Worm (Caenorhabditis elegans) whole organism, L3 larva: ENCODE measurements around the gene qns-1.

Source experiments
- R02D3.7 ChIP-seq: fragments of 150-350 bp; optimal IDR thresholded peaks from 2 replicates; lab custom pipeline; 2014; ENCODE audit warnings: missing biosample characterization, missing genetic modification characterization
- daf-12 ChIP-seq: fragments of 150-350 bp; optimal IDR thresholded peaks from 2 replicates; lab custom pipeline; 2014; ENCODE audit warnings: missing biosample characterization, missing genetic modification reagents, missing genetic modification characterization
- elt-3 ChIP-seq, 3 experiments: fragments of 150-350 bp in 1 of 3; sonication (generic microtip) in 2 of 3; optimal IDR thresholded peaks; 2 replicates in 2 of 3; 4 replicates in 1 of 3; lab custom pipeline; 2014 to 2017; ENCODE audit warnings: missing biosample characterization in 3 of 3, missing genetic modification characterization in 3 of 3
- nhr-28 ChIP-seq: fragments of 150-350 bp; optimal IDR thresholded peaks from 2 replicates; lab custom pipeline; 2014; ENCODE audit warnings: missing biosample characterization, missing genetic modification characterization
- pqm-1 ChIP-seq: fragments of 150-350 bp; optimal IDR thresholded peaks from 2 replicates; lab custom pipeline; 2017; ENCODE audit warnings: missing biosample characterization, missing genetic modification characterization, inconsistent platforms
- snpc-4 ChIP-seq: fragments of 150-350 bp; optimal IDR thresholded peaks from 2 replicates; lab custom pipeline; 2014; ENCODE audit warnings: missing biosample characterization, missing genetic modification characterization
- unc-62 ChIP-seq: fragments of 150-350 bp; sonication (generic microtip); optimal IDR thresholded peaks from 4 replicates; lab custom pipeline; 2014; ENCODE audit warnings: missing biosample characterization, missing genetic modification reagents, missing genetic modification characterization

- TF ChIP-seq R02D3.7 (no peak), pqm-1 (tag; lab: Kevin White, UChicago) (no peak), snpc-4 (tag; lab: Kevin White, UChicago) (no peak), elt-3 (tag; optimal IDR thresholded peaks at IDR 0.05; lab: Kevin White, UChicago) (no peak), unc-62 (GFP tag; lab: Kevin White, UChicago) (no peak), daf-12 (tag; lab: Kevin White, UChicago) (no peak), nhr-28 (tag; lab: Kevin White, UChicago) (no peak)
Observed at ce11 chrIV:10215393-10215792, 3.7 kb downstream of the qns-1 start.
